Worm (Caenorhabditis elegans) whole organism, L1 larva: ENCODE results near the gene pck-1.

Experiments
- C04F5.9 ChIP-seq: sonication (generic microtip); optimal IDR thresholded peaks from 2 replicates; lab custom pipeline; 2016; ENCODE audit warnings: missing genetic modification characterization, missing compliant biosample characterization
- aha-1 ChIP-seq: fragments of 150-350 bp; optimal IDR thresholded peaks from 2 replicates; lab custom pipeline; 2014; ENCODE audit warnings: missing biosample characterization, missing genetic modification characterization
- alr-1 ChIP-seq: fragments of 200-800 bp; sonication (Bioruptor generic); optimal IDR thresholded peaks from 2 replicates; lab custom pipeline; 2018; ENCODE audit warnings: borderline replicate concordance, mild to moderate bottlenecking, missing genetic modification characterization, missing compliant biosample characterization
- aly-2 ChIP-seq: fragments of 150-350 bp; optimal IDR thresholded peaks from 2 replicates; lab custom pipeline; 2014; ENCODE audit warnings: missing biosample characterization, missing genetic modification characterization
- ama-1 ChIP-seq: fragments of 150-350 bp; optimal IDR thresholded peaks from 2 replicates; lab custom pipeline; 2014
- blmp-1 ChIP-seq: fragments of 150-350 bp; optimal IDR thresholded peaks from 2 replicates; lab custom pipeline; 2014; ENCODE audit warnings: missing biosample characterization, missing genetic modification characterization
- ceh-8 ChIP-seq: fragments of 200-800 bp; sonication (Bioruptor generic); optimal IDR thresholded peaks from 2 replicates; lab custom pipeline; 2018; ENCODE audit warnings: mild to moderate bottlenecking, missing genetic modification characterization, moderate library complexity, missing compliant biosample characterization
- ceh-82 ChIP-seq, 3 experiments: fragments of 150-350 bp in 1 of 3; sonication (generic microtip) in 2 of 3; optimal IDR thresholded peaks; 2 replicates each; lab custom pipeline; 2014 to 2017; ENCODE audit warnings: missing biosample characterization in 3 of 3, missing genetic modification characterization in 3 of 3
- ceh-88 ChIP-seq: fragments of 200-800 bp; sonication (Bioruptor generic); IDR thresholded peaks from 2 replicates; pipeline ENCODE4 v1.3.6; 2022; ENCODE audit warnings: missing genetic modification characterization, missing compliant biosample characterization
- ceh-90 ChIP-seq: sonication (generic microtip); optimal IDR thresholded peaks from 2 replicates; lab custom pipeline; 2016; ENCODE audit warnings: missing genetic modification characterization, missing compliant biosample characterization
- dpl-1 ChIP-seq, 3 experiments: fragments of 150-350 bp in 2 of 3; sonication (generic microtip) in 1 of 3; optimal IDR thresholded peaks; 2 replicates each; lab custom pipeline; 2014 to 2017; ENCODE audit warnings: missing biosample characterization in 3 of 3, missing genetic modification characterization in 3 of 3, missing genetic modification reagents in 3 of 3
- efl-1 ChIP-seq, 4 experiments: fragments of 150-350 bp; optimal IDR thresholded peaks in 3 of 4; peaks in 1 of 4; 1 replicate in 1 of 4; 2 replicates in 3 of 4; lab custom pipeline; 2014; ENCODE audit warnings: missing biosample characterization in 2 of 4, missing genetic modification characterization in 2 of 4, missing genetic modification reagents in 2 of 4
- efl-3 ChIP-seq: fragments of 200-800 bp; sonication (Bioruptor generic); optimal IDR thresholded peaks from 2 replicates; lab custom pipeline; 2018; ENCODE audit warnings: mild to moderate bottlenecking, missing genetic modification characterization, missing compliant biosample characterization
- egl-13 ChIP-seq: sonication (generic microtip); optimal IDR thresholded peaks from 2 replicates; lab custom pipeline; 2016; ENCODE audit warnings: missing genotype, missing genetic modification reagents, missing genetic modification characterization, missing compliant biosample characterization
- ets-5 ChIP-seq: fragments of 200-800 bp; sonication (Bioruptor generic); IDR thresholded peaks from 2 replicates; pipeline ENCODE4 v1.3.6; 2022; ENCODE audit warnings: missing genetic modification characterization, missing compliant biosample characterization
- fkh-10 ChIP-seq: sonication (generic microtip); optimal IDR thresholded peaks from 2 replicates; lab custom pipeline; 2017; ENCODE audit warnings: missing biosample characterization, missing genetic modification reagents, missing genetic modification characterization
- fkh-4 ChIP-seq: sonication (generic microtip); optimal IDR thresholded peaks from 2 replicates; lab custom pipeline; 2016; ENCODE audit warnings: missing compliant biosample characterization, missing genetic modification characterization, borderline replicate concordance
- grh-1 ChIP-seq: fragments of 200-800 bp; sonication (Bioruptor generic); IDR thresholded peaks from 2 replicates; pipeline ENCODE4 v1.3.6; 2022; ENCODE audit warnings: missing genetic modification reagents, missing genetic modification characterization, missing compliant biosample characterization
- hpl-2 ChIP-seq: fragments of 150-350 bp; optimal IDR thresholded peaks from 2 replicates; lab custom pipeline; 2014; ENCODE audit warnings: missing biosample characterization, missing genetic modification reagents, missing genetic modification characterization
- irx-1 ChIP-seq: sonication (generic microtip); optimal IDR thresholded peaks from 2 replicates; lab custom pipeline; 2016; ENCODE audit warnings: missing genetic modification characterization, missing compliant biosample characterization
- isw-1 ChIP-seq: fragments of 200-800 bp; sonication (Bioruptor generic); IDR thresholded peaks from 2 replicates; pipeline ENCODE4 v1.3.6; 2022; ENCODE audit warnings: missing genetic modification characterization, missing compliant biosample characterization
- lin-13 ChIP-seq: fragments of 150-350 bp; optimal IDR thresholded peaks from 2 replicates; lab custom pipeline; 2014; ENCODE audit warnings: missing biosample characterization, missing genetic modification reagents, missing genetic modification characterization
- lin-14 ChIP-seq: fragments of 200-800 bp; sonication (Bioruptor generic); optimal IDR thresholded peaks from 2 replicates; lab custom pipeline; 2018; ENCODE audit warnings: mild to moderate bottlenecking, missing genetic modification characterization, moderate library complexity, missing compliant biosample characterization
- lin-35 ChIP-seq, 2 experiments: fragments of 150-350 bp; optimal IDR thresholded peaks; 2 replicates each; lab custom pipeline; 2014; ENCODE audit warnings: missing biosample characterization in 2 of 2, missing genetic modification characterization in 2 of 2, missing genetic modification reagents in 2 of 2
- lin-39 ChIP-seq: fragments of 150-350 bp; optimal IDR thresholded peaks from 2 replicates; lab custom pipeline; 2014; ENCODE audit warnings: missing biosample characterization, missing genetic modification reagents, missing genetic modification characterization
- lsy-2 ChIP-seq, 2 experiments: fragments of 150-350 bp; optimal IDR thresholded peaks; 2 replicates each; lab custom pipeline; 2014; ENCODE audit warnings: missing biosample characterization in 2 of 2, missing genetic modification characterization in 2 of 2
- nhr-19 ChIP-seq: fragments of 200-800 bp; sonication (Bioruptor generic); conservative IDR thresholded peaks from 2 replicates; pipeline ENCODE4 v1.3.6; 2022; ENCODE audit warnings: missing genetic modification characterization, missing compliant biosample characterization
- nhr-237 ChIP-seq: fragments of 150-350 bp; optimal IDR thresholded peaks from 2 replicates; lab custom pipeline; 2014; ENCODE audit warnings: missing biosample characterization, missing genetic modification characterization
- nhr-28 ChIP-seq: fragments of 150-350 bp; optimal IDR thresholded peaks from 2 replicates; lab custom pipeline; 2014; ENCODE audit warnings: missing biosample characterization, missing genetic modification characterization
- nhr-71 ChIP-seq: sonication (generic microtip); optimal IDR thresholded peaks from 2 replicates; lab custom pipeline; 2016; ENCODE audit warnings: mild to moderate bottlenecking, missing genetic modification characterization, moderate library complexity, missing compliant biosample characterization
- nhr-77 ChIP-seq: fragments of 150-350 bp; optimal IDR thresholded peaks from 2 replicates; lab custom pipeline; 2014; ENCODE audit warnings: missing biosample characterization, missing genetic modification characterization
- nhr-84 ChIP-seq: sonication (generic microtip); optimal IDR thresholded peaks from 2 replicates; lab custom pipeline; 2017; ENCODE audit warnings: missing biosample characterization, missing genetic modification characterization
- nhr-85 ChIP-seq: sonication (generic microtip); peaks from one replicate; lab custom pipeline; 2016; ENCODE audit warnings: missing genetic modification characterization, inconsistent platforms, missing compliant biosample characterization
- nhr-90 ChIP-seq: sonication (generic microtip); optimal IDR thresholded peaks from 2 replicates; lab custom pipeline; 2016; ENCODE audit warnings: mild to moderate bottlenecking, missing genetic modification characterization, missing compliant biosample characterization; ENCODE audit not compliant: poor library complexity
- pag-3 ChIP-seq: sonication (generic microtip); optimal IDR thresholded peaks from 2 replicates; lab custom pipeline; 2017; ENCODE audit warnings: missing genetic modification characterization, mild to moderate bottlenecking, missing compliant biosample characterization, antibody characterized with exemption, borderline replicate concordance; ENCODE audit not compliant: insufficient read depth
- pqm-1 ChIP-seq: sonication (generic microtip); optimal IDR thresholded peaks from 3 replicates; lab custom pipeline; 2017; ENCODE audit warnings: missing biosample characterization, missing genetic modification characterization
- rnt-1 ChIP-seq: sonication (generic microtip); optimal IDR thresholded peaks from 2 replicates; lab custom pipeline; 2016; ENCODE audit warnings: mild to moderate bottlenecking, missing genetic modification characterization, moderate library complexity, missing compliant biosample characterization
- snpc-4 ChIP-seq: fragments of 150-350 bp; optimal IDR thresholded peaks from 2 replicates; lab custom pipeline; 2014; ENCODE audit warnings: missing biosample characterization, missing genetic modification characterization
- snu-23 ChIP-seq: sonication (generic microtip); optimal IDR thresholded peaks from 2 replicates; lab custom pipeline; 2016; ENCODE audit warnings: missing genetic modification characterization, missing compliant biosample characterization
- sox-4 ChIP-seq: sonication (generic microtip); optimal IDR thresholded peaks from 2 replicates; lab custom pipeline; 2016; ENCODE audit warnings: missing genetic modification characterization, missing compliant biosample characterization
- tbx-2 ChIP-seq: sonication (generic microtip); optimal IDR thresholded peaks from 2 replicates; lab custom pipeline; 2016; ENCODE audit warnings: missing genetic modification characterization, missing compliant biosample characterization
- tlp-1 ChIP-seq: fragments of 150-350 bp; optimal IDR thresholded peaks from 2 replicates; lab custom pipeline; 2014; ENCODE audit warnings: missing biosample characterization, missing genetic modification characterization
- unc-86 ChIP-seq: sonication (generic microtip); optimal IDR thresholded peaks from 2 replicates; lab custom pipeline; 2016; ENCODE audit warnings: missing genetic modification characterization, missing compliant biosample characterization
- xbp-1 ChIP-seq: sonication (generic microtip); optimal IDR thresholded peaks from 2 replicates; lab custom pipeline; 2016; ENCODE audit warnings: missing genetic modification characterization, missing compliant biosample characterization
- zip-4 ChIP-seq: fragments of 200-800 bp; sonication (Bioruptor generic); optimal IDR thresholded peaks from 2 replicates; lab custom pipeline; 2018; ENCODE audit warnings: mild to moderate bottlenecking, missing genetic modification characterization, moderate library complexity, missing compliant biosample characterization
- ztf-11 ChIP-seq, 2 experiments: sonication (generic microtip); optimal IDR thresholded peaks; 2 replicates each; lab custom pipeline; 2016 to 2017; ENCODE audit warnings: missing genetic modification characterization in 2 of 2, missing biosample characterization in 1 of 2, missing compliant biosample characterization in 1 of 2

pck-1 gene

ce11 chrIII:94759-95330, 28.8 kb upstream of the pck-1 start, which contains the start of gene pat-4 (continued):
- no peak for TF ChIP-seq lin-39 (tag; lab: Kevin White, UChicago)
- TF ChIP-seq sox-4 (tag; lab: Kevin White, UChicago): no peak
- peak in 1 of 3 experiments; percentile 9 for TF ChIP-seq dpl-1 (GFP tag; optimal IDR thresholded peaks at IDR 0.05; lab: Kevin White, UChicago)
- no peak for TF ChIP-seq pag-3 (tag; lab: Kevin White, UChicago)
- TF ChIP-seq tbx-2 (tag; lab: Kevin White, UChicago): peak; percentile 23
- TF ChIP-seq pqm-1: no peak
- TF ChIP-seq unc-86 (tag; lab: Kevin White, UChicago): no peak
- TF ChIP-seq aha-1: no peak
- TF ChIP-seq blmp-1: no peak
- TF ChIP-seq lin-13 (GFP tag; lab: Kevin White, UChicago): no peak
- peak; percentile 80 for TF ChIP-seq lin-14 (GFP tag; lab: Kevin White, UChicago)
- TF ChIP-seq fkh-10 (GFP tag; lab: Kevin White, UChicago): no peak
- peak; percentile 8 for TF ChIP-seq nhr-85 (tag; lab: Kevin White, UChicago)
- TF ChIP-seq xbp-1 (tag; lab: Kevin White, UChicago): no peak
- no peak for TF ChIP-seq ets-5 (GFP tag; lab: Robert Waterston, UW)
- no peak for TF ChIP-seq efl-3 (GFP tag; lab: Kevin White, UChicago)
- TF ChIP-seq C04F5.9 (tag; lab: Kevin White, UChicago): no peak
- TF ChIP-seq lin-35 (GFP tag; optimal IDR thresholded peaks at IDR 0.05; lab: Kevin White, UChicago): peak in 1 of 2 experiments; percentile 1
- peak; percentile 38 for TF ChIP-seq rnt-1 (tag; lab: Kevin White, UChicago)
- no peak for TF ChIP-seq alr-1 (tag; lab: Kevin White, UChicago)
- TF ChIP-seq snpc-4: no peak
- TF ChIP-seq nhr-19 (GFP tag; lab: Robert Waterston, UW): peak; percentile 56
- no peak for TF ChIP-seq nhr-84 (tag; lab: Kevin White, UChicago)
- peak; percentile 13 to 30 for TF ChIP-seq efl-1 (optimal IDR thresholded peaks at IDR 0.05; lab: Kevin White, UChicago)
- no peak for TF ChIP-seq efl-1 (GFP tag; optimal IDR thresholded peaks at IDR 0.05 in 1 of 2; lab: Kevin White, UChicago)
- TF ChIP-seq nhr-237: no peak
- peak; percentile 2 to 33 for TF ChIP-seq lsy-2 (tag; optimal IDR thresholded peaks at IDR 0.05; lab: Kevin White, UChicago)
- peak in 2 of 3 experiments; percentile 20 to 22 for TF ChIP-seq ceh-82 (tag; optimal IDR thresholded peaks at IDR 0.05; lab: Kevin White, UChicago)
- no peak for TF ChIP-seq tlp-1 (tag; lab: Kevin White, UChicago)
- TF ChIP-seq ztf-11 (tag; optimal IDR thresholded peaks at IDR 0.05; lab: Kevin White, UChicago): no peak
- TF ChIP-seq egl-13 (tag; lab: Kevin White, UChicago): no peak
- TF ChIP-seq ceh-88 (GFP tag; lab: Robert Waterston, UW): no peak

- TF ChIP-seq efl-1 (optimal IDR thresholded peaks at IDR 0.05; lab: Kevin White, UChicago): no peak
- TF ChIP-seq efl-1 (GFP tag; optimal IDR thresholded peaks at IDR 0.05 in 1 of 2; lab: Kevin White, UChicago): peak in 1 of 2 experiments; percentile 90
- TF ChIP-seq fkh-4: no peak
Observed at ce11 chrIII:92247-92646, 26.2 kb upstream of the pck-1 start.

- TF ChIP-seq ceh-82 (tag; optimal IDR thresholded peaks at IDR 0.05; lab: Kevin White, UChicago): peak in 2 of 3 experiments; percentile 17 to 31
- TF ChIP-seq grh-1 (GFP tag; lab: Robert Waterston, UW): peak; percentile 32; the same call in 1 of the 2 replicates
- peak; percentile 43 for TF ChIP-seq ama-1 (lab: Kevin White, UChicago)
- TF ChIP-seq xbp-1 (tag; lab: Kevin White, UChicago): peak; percentile 26
- peak; percentile 26 for TF ChIP-seq irx-1 (tag; lab: Kevin White, UChicago)
- peak; percentile 2; the same call in 1 of the 2 replicates for TF ChIP-seq isw-1 (GFP tag; lab: Robert Waterston, UW)
- TF ChIP-seq aly-2: peak; percentile 81
- no peak for TF ChIP-seq pqm-1
- peak; percentile 69 for TF ChIP-seq snu-23 (GFP tag; lab: Kevin White, UChicago)
- peak; percentile 68 for TF ChIP-seq nhr-85 (tag; lab: Kevin White, UChicago)
- TF ChIP-seq nhr-71: peak; percentile 76
- no peak for TF ChIP-seq ceh-8 (GFP tag; lab: Kevin White, UChicago)
- TF ChIP-seq egl-13 (tag; lab: Kevin White, UChicago): no peak
- peak; percentile 42 for TF ChIP-seq nhr-77 (tag; lab: Kevin White, UChicago)
- peak in 1 of 2 experiments; percentile 49 for TF ChIP-seq efl-1 (optimal IDR thresholded peaks at IDR 0.05; lab: Kevin White, UChicago)
- TF ChIP-seq efl-1 (GFP tag; optimal IDR thresholded peaks at IDR 0.05 in 1 of 2; lab: Kevin White, UChicago): peak in 1 of 2 experiments; percentile 79
- peak; percentile 59 for TF ChIP-seq nhr-19 (GFP tag; lab: Robert Waterston, UW)
- peak; percentile 15 to 56 for TF ChIP-seq lin-35 (GFP tag; optimal IDR thresholded peaks at IDR 0.05; lab: Kevin White, UChicago)
- TF ChIP-seq dpl-1 (GFP tag; optimal IDR thresholded peaks at IDR 0.05; lab: Kevin White, UChicago): peak in 2 of 3 experiments; percentile 14 to 19
- TF ChIP-seq nhr-90 (tag; lab: Kevin White, UChicago): peak; percentile 73
- TF ChIP-seq nhr-28 (tag; lab: Kevin White, UChicago): no peak
- TF ChIP-seq ceh-90: no peak
- peak; percentile 27 for TF ChIP-seq zip-4 (GFP tag; lab: Kevin White, UChicago)
- no peak for TF ChIP-seq hpl-2
- no peak for TF ChIP-seq snpc-4
Observed at ce11 chrIII:89155-89554, 23.1 kb upstream of the pck-1 start.
